Fruit fly (Drosophila melanogaster) whole organism, embryonic: ENCODE measurements around the gene Mgat4b.
A peak's percentile ranks its signal among the peaks of the same experiment; 100 is the strongest.

Experiments
- B-H1 ChIP-seq: fragments of 200-800 bp; sonication (Bioruptor generic); IDR thresholded peaks from 3 replicates; pipeline ENCODE4 v1.3.6; 2022; ENCODE audit warnings: missing biosample characterization, missing genetic modification characterization
- Bgb ChIP-seq: fragments of 200-800 bp; sonication (Bioruptor generic); IDR thresholded peaks from 2 replicates; pipeline ENCODE4 v1.3.6; 2022; ENCODE audit warnings: missing biosample characterization, missing genetic modification characterization; ENCODE audit not compliant: partially characterized antibody
- CG10366 ChIP-seq: fragments of 200-800 bp; sonication (Bioruptor generic); IDR thresholded peaks from 2 replicates; pipeline ENCODE4 v1.3.6; 2022; ENCODE audit warnings: missing biosample characterization, missing genetic modification characterization
- CG11560 ChIP-seq: fragments of 200-800 bp; sonication (Bioruptor generic); IDR thresholded peaks from 3 replicates; pipeline ENCODE4 v1.3.6; 2022; ENCODE audit warnings: missing biosample characterization, missing genetic modification characterization
- CG14965 ChIP-seq: fragments of 200-800 bp; sonication (Bioruptor generic); optimal IDR thresholded peaks from 2 replicates; lab custom pipeline; 2016; ENCODE audit warnings: missing biosample characterization, missing genetic modification characterization, borderline replicate concordance
- CG16815 ChIP-seq: fragments of 200-800 bp; sonication (Bioruptor generic); optimal IDR thresholded peaks from 3 replicates; lab custom pipeline; 2017; ENCODE audit warnings: missing biosample characterization, mild to moderate bottlenecking, missing genetic modification characterization
- CG17186 ChIP-seq: fragments of 200-800 bp; sonication (Bioruptor generic); optimal IDR thresholded peaks from 3 replicates; lab custom pipeline; 2017; ENCODE audit warnings: missing biosample characterization, missing genetic modification reagents, missing genetic modification characterization
- CG17359 ChIP-seq: fragments of 200-800 bp; sonication (Bioruptor generic); optimal IDR thresholded peaks from 3 replicates; lab custom pipeline; 2018; ENCODE audit warnings: missing biosample characterization, mild to moderate bottlenecking, missing genetic modification characterization, moderate library complexity
- CG17361 ChIP-seq: fragments of 200-800 bp; sonication (Bioruptor generic); IDR thresholded peaks from 3 replicates; pipeline ENCODE4 v1.3.6; 2022; ENCODE audit warnings: missing biosample characterization, missing genetic modification characterization
- CG18476 ChIP-seq: fragments of 200-800 bp; sonication (Bioruptor generic); optimal IDR thresholded peaks from 2 replicates; lab custom pipeline; 2016; ENCODE audit warnings: missing biosample characterization, mild to moderate bottlenecking, missing genetic modification characterization
- CG2678 ChIP-seq: fragments of 200-800 bp; sonication (Bioruptor generic); optimal IDR thresholded peaks from 3 replicates; lab custom pipeline; 2019; ENCODE audit warnings: missing biosample characterization, mild to moderate bottlenecking, missing genetic modification characterization, moderate library complexity
- CG2875 ChIP-seq: fragments of 200-800 bp; sonication (Bioruptor generic); optimal IDR thresholded peaks from 2 replicates; lab custom pipeline; 2017; ENCODE audit warnings: missing biosample characterization, mild to moderate bottlenecking, missing genetic modification characterization, missing genetic modification reagents
- CG34422 ChIP-seq: fragments of 200-800 bp; sonication (Bioruptor generic); IDR thresholded peaks from 3 replicates; pipeline ENCODE4 v1.3.6; 2022; ENCODE audit warnings: missing biosample characterization, missing genetic modification characterization
- CG42726 ChIP-seq: fragments of 200-800 bp; sonication (Bioruptor generic); IDR thresholded peaks from 2 replicates; pipeline ENCODE4 v1.3.6; 2022; ENCODE audit warnings: missing biosample characterization, missing genetic modification characterization; ENCODE audit not compliant: partially characterized antibody
- CG43689 ChIP-seq: fragments of 200-800 bp; sonication (Bioruptor generic); IDR thresholded peaks from 2 replicates; pipeline ENCODE4 v1.3.6; 2022; ENCODE audit warnings: missing biosample characterization, missing genetic modification characterization
- CG6175 ChIP-seq: fragments of 200-800 bp; sonication (Bioruptor generic); IDR thresholded peaks from 3 replicates; pipeline ENCODE4 v1.3.6; 2022; ENCODE audit warnings: missing biosample characterization, missing genetic modification characterization
- CG6654 ChIP-seq: fragments of 200-800 bp; sonication (Bioruptor generic); optimal IDR thresholded peaks from 2 replicates; lab custom pipeline; 2017; ENCODE audit warnings: missing biosample characterization, mild to moderate bottlenecking, missing genetic modification characterization
- CG7372 ChIP-seq: fragments of 200-800 bp; sonication (Bioruptor generic); IDR thresholded peaks from 2 replicates; pipeline ENCODE4 v1.3.6; 2022; ENCODE audit warnings: missing biosample characterization, missing genetic modification characterization
- Gsc ChIP-seq: fragments of 200-800 bp; sonication (Bioruptor generic); IDR thresholded peaks from 2 replicates; pipeline ENCODE4 v1.3.6; 2022; ENCODE audit warnings: missing biosample characterization, missing genetic modification characterization
- HLH4C ChIP-seq: fragments of 200-800 bp; sonication (Bioruptor generic); IDR thresholded peaks from 3 replicates; pipeline ENCODE4 v1.3.6; 2022; ENCODE audit warnings: missing biosample characterization, missing genetic modification characterization; ENCODE audit not compliant: partially characterized antibody
- Lpt ChIP-seq: fragments of >200 bp; optimal IDR thresholded peaks from 2 replicates; lab custom pipeline; 2018; ENCODE audit warnings: missing biosample characterization, missing genetic modification characterization
- Max ChIP-seq: fragments of 200-800 bp; sonication (Bioruptor generic); optimal IDR thresholded peaks from 2 replicates; lab custom pipeline; 2016; ENCODE audit warnings: missing biosample characterization, mild to moderate bottlenecking, missing genetic modification characterization
- NC2β ChIP-seq: fragments of 200-800 bp; sonication (Bioruptor generic); optimal IDR thresholded peaks from 2 replicates; lab custom pipeline; 2016; ENCODE audit warnings: missing biosample characterization, missing genetic modification characterization
- NFAT ChIP-seq: fragments of 200-800 bp; sonication (Bioruptor generic); IDR thresholded peaks from 2 replicates; pipeline ENCODE4 v1.3.6; 2022; ENCODE audit warnings: missing biosample characterization, missing genetic modification characterization
- Usf ChIP-seq: fragments of 200-800 bp; sonication (Bioruptor generic); optimal IDR thresholded peaks from 2 replicates; lab custom pipeline; 2017; ENCODE audit warnings: missing genotype, missing biosample characterization, missing genetic modification characterization
- chm ChIP-seq: fragments of 200-800 bp; sonication (Bioruptor generic); IDR thresholded peaks from 2 replicates; pipeline ENCODE4 v1.3.6; 2022; ENCODE audit warnings: missing biosample characterization, missing genetic modification characterization
- chn ChIP-seq: fragments of 200-800 bp; sonication (Bioruptor generic); optimal IDR thresholded peaks from 2 replicates; lab custom pipeline; 2016; ENCODE audit warnings: missing biosample characterization, missing genetic modification characterization
- ci ChIP-seq: fragments of 200-800 bp; sonication (Bioruptor generic); IDR thresholded peaks from 3 replicates; pipeline ENCODE4 v1.3.6; 2022; ENCODE audit warnings: missing biosample characterization, missing genetic modification characterization
- crc ChIP-seq: fragments of 200-800 bp; sonication (Bioruptor generic); optimal IDR thresholded peaks from 2 replicates; lab custom pipeline; 2016; ENCODE audit warnings: missing biosample characterization, missing genetic modification characterization
- crp ChIP-seq, 2 experiments: fragments of 200-800 bp; sonication (Bioruptor generic); optimal IDR thresholded peaks; 2 replicates in 1 of 2; 3 replicates in 1 of 2; lab custom pipeline; 2017; ENCODE audit warnings: missing biosample characterization in 2 of 2, missing genetic modification characterization in 2 of 2, mild to moderate bottlenecking in 1 of 2, moderate library complexity in 1 of 2
- danr ChIP-seq: fragments of 200-800 bp; sonication (Bioruptor generic); IDR thresholded peaks from 2 replicates; pipeline ENCODE4 v1.3.6; 2022; ENCODE audit warnings: missing biosample characterization, missing genetic modification characterization
- gce ChIP-seq: fragments of 200-800 bp; sonication (Bioruptor generic); IDR thresholded peaks from 3 replicates; pipeline ENCODE4 v1.3.6; 2022; ENCODE audit warnings: missing biosample characterization, missing genetic modification characterization
- gro ChIP-seq: fragments of 200-800 bp; sonication (Bioruptor generic); optimal IDR thresholded peaks from 2 replicates; lab custom pipeline; 2016; ENCODE audit warnings: missing biosample characterization, missing genetic modification characterization
- inv ChIP-seq: fragments of 200-800 bp; sonication (Bioruptor generic); IDR thresholded peaks from 2 replicates; pipeline ENCODE4 v1.3.6; 2022; ENCODE audit warnings: missing biosample characterization, missing genetic modification characterization; ENCODE audit not compliant: partially characterized antibody
- jigr1 ChIP-seq: fragments of 200-800 bp; sonication (Bioruptor generic); IDR thresholded peaks from 3 replicates; pipeline ENCODE4 v1.3.6; 2022; ENCODE audit warnings: missing biosample characterization, missing genetic modification characterization
- kah ChIP-seq: fragments of 200-800 bp; sonication (Bioruptor generic); optimal IDR thresholded peaks from 2 replicates; lab custom pipeline; 2018; ENCODE audit warnings: missing biosample characterization, mild to moderate bottlenecking, missing genetic modification characterization
- klu ChIP-seq: fragments of 200-800 bp; sonication (Bioruptor generic); IDR thresholded peaks from 2 replicates; pipeline ENCODE4 v1.3.6; 2022; ENCODE audit warnings: missing biosample characterization, missing genetic modification characterization
- lab ChIP-seq: fragments of 200-800 bp; sonication (Bioruptor generic); optimal IDR thresholded peaks from 3 replicates; lab custom pipeline; 2017; ENCODE audit warnings: missing biosample characterization, missing genetic modification characterization, mild to moderate bottlenecking, moderate library complexity, missing genetic modification reagents
- lilli ChIP-seq: fragments of 200-800 bp; sonication (Bioruptor generic); optimal IDR thresholded peaks from 3 replicates; lab custom pipeline; 2016; ENCODE audit warnings: missing biosample characterization, missing genetic modification characterization
- onecut ChIP-seq: fragments of 200-800 bp; sonication (Bioruptor generic); IDR thresholded peaks from 2 replicates; pipeline ENCODE4 v1.3.6; 2022; ENCODE audit warnings: missing biosample characterization, missing genetic modification characterization
- otp ChIP-seq: fragments of 200-800 bp; sonication (Bioruptor generic); IDR thresholded peaks from 3 replicates; pipeline ENCODE4, ENCODE4 v1.3.6; 2022; ENCODE audit warnings: missing biosample characterization, missing genetic modification characterization
- pros ChIP-seq: fragments of 200-800 bp; sonication (Bioruptor generic); optimal IDR thresholded peaks from 3 replicates; lab custom pipeline; 2019; ENCODE audit warnings: missing biosample characterization, mild to moderate bottlenecking, missing genetic modification characterization, moderate library complexity
- pum ChIP-seq: fragments of 200-800 bp; sonication (Bioruptor generic); optimal IDR thresholded peaks from 2 replicates; lab custom pipeline; 2016; ENCODE audit warnings: missing biosample characterization, missing genetic modification characterization
- row ChIP-seq: fragments of 200-800 bp; sonication (Bioruptor generic); IDR thresholded peaks from 3 replicates; pipeline ENCODE4 v1.3.6; 2022; ENCODE audit warnings: missing biosample characterization, missing genetic modification characterization
- slbo ChIP-seq: fragments of 200-800 bp; sonication (Bioruptor generic); IDR thresholded peaks from 2 replicates; pipeline ENCODE4 v1.3.6; 2022; ENCODE audit warnings: missing biosample characterization, missing genetic modification characterization
- tin ChIP-seq: fragments of 200-800 bp; sonication (Bioruptor generic); optimal IDR thresholded peaks from 3 replicates; lab custom pipeline; 2016; ENCODE audit warnings: missing biosample characterization, missing genetic modification characterization
- trem ChIP-seq: fragments of 200-800 bp; optimal IDR thresholded peaks from 3 replicates; lab custom pipeline; 2019; ENCODE audit warnings: missing biosample characterization, mild to moderate bottlenecking, missing genetic modification characterization, moderate library complexity
- usp ChIP-seq: fragments of >200 bp; optimal IDR thresholded peaks from 2 replicates; lab custom pipeline; 2017; ENCODE audit warnings: missing biosample characterization, missing genetic modification characterization
- vnd ChIP-seq: fragments of 200-800 bp; sonication (Bioruptor generic); IDR thresholded peaks from 3 replicates; pipeline ENCODE4 v1.3.6; 2022; ENCODE audit warnings: missing biosample characterization, missing genetic modification characterization; ENCODE audit not compliant: partially characterized antibody

Mgat4b gene

dm6 chr3L:14801854-14802616 lies 33.0 kb upstream of the Mgat4b start, which contains the start of gene NHP2 (continued):
- TF ChIP-seq CG16815 (GFP tag; lab: Kevin White, UChicago) (peak; percentile 41), onecut (GFP tag; lab: Robert Waterston, UW) (peak; percentile 80), gro (GFP tag; lab: Kevin White, UChicago) (peak; percentile 68), Max (GFP tag; lab: Kevin White, UChicago) (peak; percentile 97), Lpt (GFP tag; lab: Kevin White, UChicago) (no peak), chm (GFP tag; lab: Robert Waterston, UW) (peak; percentile 79), CG11560 (peak; percentile 53; the same call in 1 of the 3 replicates), trem (peak; percentile 88), CG17361 (peak; percentile 80), chn (peak; percentile 73), crp (GFP tag; optimal IDR thresholded peaks at IDR 0.05; lab: Kevin White, UChicago) (peak in 1 of 2 experiments; percentile 70), B-H1 (GFP tag; lab: Robert Waterston, UW) (peak; percentile 72), danr (GFP tag; lab: Robert Waterston, UW) (peak; percentile 31; the same call in 1 of the 2 replicates), CG2875 (GFP tag; lab: Kevin White, UChicago) (peak; percentile 67), row (GFP tag; lab: Robert Waterston, UW) (peak; percentile 78), Bgb (GFP tag; lab: Robert Waterston, UW) (0 out of 2 replicates have a peak, but pooled peaks have one; percentile 18), jigr1 (no peak), lab (GFP tag; lab: Kevin White, UChicago) (no peak), gce (peak; percentile 88), CG2678 (tag; lab: Kevin White, UChicago) (no peak), tin (GFP tag; lab: Kevin White, UChicago) (peak; percentile 80), kah (peak; percentile 76), CG7372 (peak; percentile 76), CG17359 (peak; percentile 83), NC2β (GFP tag; lab: Kevin White, UChicago) (peak; percentile 42), pros (GFP tag; lab: Kevin White, UChicago) (no peak), otp (peak; percentile 82; the same call in 2 of the 3 replicates), CG10366 (GFP tag; lab: Robert Waterston, UW) (peak; percentile 77), inv (GFP tag; lab: Robert Waterston, UW) (no peak), vnd (GFP tag; lab: Robert Waterston, UW) (no peak), HLH4C (GFP tag; lab: Robert Waterston, UW) (no peak), CG34422 (GFP tag; lab: Robert Waterston, UW) (peak; percentile 83), CG6175 (GFP tag; lab: Robert Waterston, UW) (peak; percentile 66), lilli (peak; percentile 78), klu (GFP tag; lab: Robert Waterston, UW) (peak; percentile 43; the same call in 1 of the 2 replicates), Gsc (GFP tag; lab: Robert Waterston, UW) (no peak), pum (GFP tag; lab: Kevin White, UChicago) (peak; percentile 27), ci (GFP tag; lab: Robert Waterston, UW) (peak; percentile 93), NFAT (GFP tag; lab: Robert Waterston, UW) (peak; percentile 76; the same call in 1 of the 2 replicates), CG14965 (GFP tag; lab: Kevin White, UChicago) (no peak), crc (GFP tag; lab: Kevin White, UChicago) (no peak), CG17186 (peak; percentile 18), CG18476 (peak; percentile 75), CG43689 (GFP tag; lab: Robert Waterston, UW) (peak; percentile 52; the same call in 1 of the 2 replicates), Usf (peak; percentile 34), slbo (GFP tag; lab: Robert Waterston, UW) (peak; percentile 84), usp (GFP tag; lab: Kevin White, UChicago) (no peak), CG6654 (GFP tag; lab: Kevin White, UChicago) (peak; percentile 51), CG42726 (GFP tag; lab: Robert Waterston, UW) (0 out of 2 replicates have a peak, but pooled peaks have one; percentile 24)
